Worm (Caenorhabditis elegans) whole organism, L4 larva: ENCODE data around the gene W02B12.13.

ENCODE experiments used
- D1046.2 ChIP-seq: fragments of 200-800 bp; sonication (Bioruptor generic); IDR thresholded peaks from 2 replicates; pipeline ENCODE4 v1.3.6; 2022; ENCODE audit warnings: missing genetic modification characterization, missing compliant biosample characterization
- F10B5.3 ChIP-seq: sonication (generic microtip); optimal IDR thresholded peaks from 2 replicates; lab custom pipeline; 2016; ENCODE audit warnings: mild to moderate bottlenecking, missing genetic modification characterization, missing compliant biosample characterization
- F37D6.2 ChIP-seq: sonication (generic microtip); optimal IDR thresholded peaks from 2 replicates; lab custom pipeline; 2016; ENCODE audit warnings: mild to moderate bottlenecking, missing genetic modification characterization, missing compliant biosample characterization
- T20F7.1 ChIP-seq: fragments of 200-800 bp; sonication (Bioruptor generic); optimal IDR thresholded peaks from 2 replicates; lab custom pipeline; 2018; ENCODE audit warnings: mild to moderate bottlenecking, missing genetic modification characterization, missing compliant biosample characterization
- T26A8.4 ChIP-seq: fragments of 200-800 bp; sonication (Bioruptor generic); IDR thresholded peaks from 2 replicates; pipeline ENCODE4 v1.3.6; 2022; ENCODE audit warnings: missing genetic modification characterization, missing compliant biosample characterization
- Y5F2A.4 ChIP-seq: fragments of 200-800 bp; sonication (Bioruptor generic); optimal IDR thresholded peaks from 2 replicates; lab custom pipeline; 2018; ENCODE audit warnings: mild to moderate bottlenecking, missing genetic modification characterization, missing compliant biosample characterization
- aha-1 ChIP-seq: fragments of 150-350 bp; peaks from one replicate; lab custom pipeline; 2014; ENCODE audit warnings: missing biosample characterization, missing genetic modification characterization
- aly-2 ChIP-seq: sonication (generic microtip); optimal IDR thresholded peaks from 2 replicates; lab custom pipeline; 2018; ENCODE audit warnings: missing biosample characterization, missing genetic modification characterization
- ama-1 ChIP-seq: fragments of 150-350 bp; optimal IDR thresholded peaks from 2 replicates; lab custom pipeline; 2014; ENCODE audit warnings: inconsistent platforms, mixed read lengths
- arid-1 ChIP-seq: fragments of 200-800 bp; sonication (Bioruptor generic); conservative IDR thresholded peaks from 2 replicates; pipeline ENCODE4 v1.3.6; 2022; ENCODE audit warnings: missing genetic modification reagents, missing genetic modification characterization, missing compliant biosample characterization
- attf-4 ChIP-seq: sonication (generic microtip); optimal IDR thresholded peaks from 3 replicates; lab custom pipeline; 2017; ENCODE audit warnings: missing biosample characterization, missing genetic modification characterization
- ceh-20 ChIP-seq: fragments of 200-800 bp; sonication (Bioruptor generic); IDR thresholded peaks from 2 replicates; pipeline ENCODE4 v1.3.6; 2022; ENCODE audit warnings: missing genetic modification reagents, missing genetic modification characterization, missing compliant biosample characterization
- ceh-28 ChIP-seq: fragments of 150-350 bp; optimal IDR thresholded peaks from 2 replicates; lab custom pipeline; 2014; ENCODE audit warnings: missing biosample characterization, missing genetic modification reagents, missing genetic modification characterization
- ceh-62 ChIP-seq: sonication (generic microtip); optimal IDR thresholded peaks from 2 replicates; lab custom pipeline; 2017; ENCODE audit warnings: missing biosample characterization, missing genetic modification characterization
- ctbp-1 ChIP-seq: fragments of 200-800 bp; sonication (Bioruptor generic); IDR thresholded peaks from 2 replicates; pipeline ENCODE4 v1.3.6; 2022; ENCODE audit warnings: missing genetic modification reagents, missing genetic modification characterization, missing compliant biosample characterization
- daf-16 ChIP-seq, 3 experiments: sonication (generic microtip); optimal IDR thresholded peaks; 2 replicates each; lab custom pipeline; 2016 to 2017; ENCODE audit warnings: missing genetic modification characterization in 3 of 3, missing genetic modification reagents in 3 of 3, mild to moderate bottlenecking in 2 of 3, missing compliant biosample characterization in 2 of 3, missing biosample characterization in 1 of 3, moderate library complexity in 1 of 3
- dpl-1 ChIP-seq: fragments of 150-350 bp; optimal IDR thresholded peaks from 2 replicates; lab custom pipeline; 2014; ENCODE audit warnings: missing biosample characterization, missing genetic modification reagents, missing genetic modification characterization
- dve-1 ChIP-seq: sonication (generic microtip); optimal IDR thresholded peaks from 2 replicates; lab custom pipeline; 2017; ENCODE audit warnings: antibody characterized with exemption, mild to moderate bottlenecking, missing genetic modification characterization, missing compliant biosample characterization; ENCODE audit not compliant: insufficient read depth
- egl-43 ChIP-seq: fragments of 200-800 bp; sonication (Bioruptor generic); IDR thresholded peaks from 2 replicates; pipeline ENCODE4 v1.3.6; 2022; ENCODE audit warnings: missing genetic modification reagents, missing genetic modification characterization, missing compliant biosample characterization
- fkh-10 ChIP-seq: fragments of 150-350 bp; optimal IDR thresholded peaks from 2 replicates; lab custom pipeline; 2014; ENCODE audit warnings: missing biosample characterization, missing genetic modification reagents, missing genetic modification characterization
- hlh-11 ChIP-seq: fragments of 200-800 bp; sonication (Bioruptor generic); optimal IDR thresholded peaks from 2 replicates; lab custom pipeline; 2018; ENCODE audit warnings: mild to moderate bottlenecking, missing genetic modification characterization, missing compliant biosample characterization
- lim-7 ChIP-seq: fragments of 200-800 bp; sonication (Bioruptor generic); IDR thresholded peaks from 2 replicates; pipeline ENCODE4 v1.3.6; 2022; ENCODE audit warnings: missing genetic modification characterization, missing compliant biosample characterization
- lin-38 ChIP-seq: fragments of 200-800 bp; sonication (Bioruptor generic); IDR thresholded peaks from 2 replicates; pipeline ENCODE4 v1.3.6; 2022; ENCODE audit warnings: missing genetic modification reagents, missing genetic modification characterization, missing compliant biosample characterization
- lsy-2 ChIP-seq, 2 experiments: fragments of 150-350 bp in 1 of 2; sonication (generic microtip) in 1 of 2; optimal IDR thresholded peaks; 2 replicates each; lab custom pipeline; 2014 to 2017; ENCODE audit warnings: missing biosample characterization in 2 of 2, missing genetic modification characterization in 2 of 2
- madf-5 ChIP-seq, 2 experiments: fragments of 200-800 bp; sonication (Bioruptor generic); IDR thresholded peaks; 2 replicates each; pipeline ENCODE4 v1.3.6; 2022; ENCODE audit warnings: missing compliant biosample characterization in 2 of 2, missing genetic modification characterization in 2 of 2
- mxl-2 ChIP-seq: fragments of 200-800 bp; sonication (Bioruptor generic); conservative IDR thresholded peaks from 2 replicates; pipeline ENCODE4 v1.3.6; 2022; ENCODE audit warnings: missing genetic modification reagents, missing genetic modification characterization, missing compliant biosample characterization
- mxl-3 ChIP-seq: fragments of 200-800 bp; sonication (Bioruptor generic); optimal IDR thresholded peaks from 2 replicates; lab custom pipeline; 2018; ENCODE audit warnings: mild to moderate bottlenecking, missing genetic modification characterization, missing compliant biosample characterization
- nhr-102 ChIP-seq: sonication (generic microtip); optimal IDR thresholded peaks from 2 replicates; lab custom pipeline; 2016; ENCODE audit warnings: mild to moderate bottlenecking, missing genetic modification characterization, moderate library complexity, missing compliant biosample characterization
- nhr-41 ChIP-seq: fragments of 200-800 bp; sonication (Bioruptor generic); IDR thresholded peaks from 2 replicates; pipeline ENCODE4 v1.3.6; 2022; ENCODE audit warnings: missing genetic modification reagents, missing genetic modification characterization, missing compliant biosample characterization
- nhr-48 ChIP-seq: sonication (generic microtip); optimal IDR thresholded peaks from 2 replicates; lab custom pipeline; 2016; ENCODE audit warnings: mild to moderate bottlenecking, missing genetic modification characterization, missing compliant biosample characterization
- nhr-6 ChIP-seq: fragments of 150-350 bp; optimal IDR thresholded peaks from 2 replicates; lab custom pipeline; 2014; ENCODE audit warnings: missing biosample characterization, missing genetic modification characterization
- php-3 ChIP-seq: fragments of 200-800 bp; sonication (Bioruptor generic); IDR thresholded peaks from 2 replicates; pipeline ENCODE4 v1.3.6; 2022; ENCODE audit warnings: missing genetic modification reagents, missing genetic modification characterization, missing compliant biosample characterization
- rbr-2 ChIP-seq: sonication (generic microtip); optimal IDR thresholded peaks from 2 replicates; lab custom pipeline; 2016; ENCODE audit warnings: missing genotype, missing genetic modification characterization, missing compliant biosample characterization
- skn-1 ChIP-seq: fragments of 150-350 bp; optimal IDR thresholded peaks from 2 replicates; lab custom pipeline; 2014; ENCODE audit warnings: missing biosample characterization, missing genetic modification characterization
- snpc-1.2 ChIP-seq: fragments of 200-800 bp; sonication (Bioruptor generic); IDR thresholded peaks from 2 replicates; pipeline ENCODE4 v1.3.6; 2022; ENCODE audit warnings: missing genetic modification reagents, missing genetic modification characterization, missing compliant biosample characterization
- spr-1 ChIP-seq: sonication (generic microtip); optimal IDR thresholded peaks from 2 replicates; lab custom pipeline; 2016; ENCODE audit warnings: mild to moderate bottlenecking, missing genetic modification characterization, missing compliant biosample characterization
- unc-39 ChIP-seq: sonication (generic microtip); optimal IDR thresholded peaks from 2 replicates; lab custom pipeline; 2017; ENCODE audit warnings: missing biosample characterization, missing genetic modification characterization
- unc-62 ChIP-seq, 3 experiments: fragments of 150-350 bp in 1 of 3; sonication (generic microtip); optimal IDR thresholded peaks in 2 of 3; peaks in 1 of 3; 1 replicate in 1 of 3; 2 replicates in 2 of 3; lab custom pipeline; 2014 to 2017; ENCODE audit warnings: missing biosample characterization in 3 of 3, missing genetic modification characterization in 3 of 3, missing genetic modification reagents in 3 of 3, missing genotype in 1 of 3
- zag-1 ChIP-seq: fragments of 150-350 bp; optimal IDR thresholded peaks from 2 replicates; lab custom pipeline; 2014; ENCODE audit warnings: missing biosample characterization, missing genetic modification characterization
- zfp-2 ChIP-seq: sonication (generic microtip); optimal IDR thresholded peaks from 2 replicates; lab custom pipeline; 2016; ENCODE audit warnings: mild to moderate bottlenecking, missing genetic modification characterization, missing compliant biosample characterization
- zip-2 ChIP-seq: fragments of 150-350 bp; optimal IDR thresholded peaks from 2 replicates; lab custom pipeline; 2014; ENCODE audit warnings: missing biosample characterization, missing genetic modification characterization
- ztf-11 ChIP-seq: fragments of 150-350 bp; optimal IDR thresholded peaks from 2 replicates; lab custom pipeline; 2014; ENCODE audit warnings: missing biosample characterization, missing genetic modification characterization

The W02B12.13 gene

DNA sequence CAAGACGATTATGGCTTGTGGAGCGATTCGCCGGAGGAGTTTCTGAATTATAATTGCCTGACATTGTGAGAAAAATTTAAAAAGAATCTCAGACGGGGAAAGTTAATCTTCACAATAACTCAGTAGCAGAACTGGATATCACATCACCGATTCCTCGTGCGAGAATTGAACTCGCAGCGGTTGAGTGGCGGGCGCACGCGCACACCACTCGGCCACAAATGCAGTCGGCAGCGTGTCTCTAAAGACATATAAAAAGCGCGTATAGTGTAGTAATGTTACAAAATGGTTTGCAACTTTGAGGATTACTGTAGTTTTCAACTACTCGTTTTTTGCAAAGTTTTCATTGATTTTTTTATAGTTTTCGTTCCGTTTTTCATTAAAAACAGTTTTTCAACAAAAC, 39.5 kb downstream of the W02B12.13 start (continued):
- peak in 1 of 2 experiments; percentile 87 for TF ChIP-seq lsy-2 (tag; optimal IDR thresholded peaks at IDR 0.05; lab: Kevin White, UChicago)
- TF ChIP-seq arid-1 (GFP tag; lab: Robert Waterston, UW) = peak; percentile 97
- TF ChIP-seq skn-1 (tag; lab: Kevin White, UChicago) = no peak
- peak; percentile 89 for TF ChIP-seq spr-1 (tag; lab: Kevin White, UChicago)
- TF ChIP-seq lim-7 (GFP tag; lab: Robert Waterston, UW) = peak; percentile 100
- peak; percentile 46 for TF ChIP-seq dpl-1 (GFP tag; lab: Kevin White, UChicago)
- no peak for TF ChIP-seq T20F7.1 (GFP tag; lab: Kevin White, UChicago)
- TF ChIP-seq daf-16 (GFP tag; optimal IDR thresholded peaks at IDR 0.05; lab: Kevin White, UChicago) = peak; percentile 61 to 91
- peak; percentile 68 for TF ChIP-seq daf-16 (tag; optimal IDR thresholded peaks at IDR 0.05; lab: Kevin White, UChicago)
- peak; percentile 95 for TF ChIP-seq nhr-41 (GFP tag; lab: Robert Waterston, UW)
- peak; percentile 70 for TF ChIP-seq zfp-2 (tag; lab: Kevin White, UChicago)
- peak; percentile 77 for TF ChIP-seq F10B5.3

DNA sequence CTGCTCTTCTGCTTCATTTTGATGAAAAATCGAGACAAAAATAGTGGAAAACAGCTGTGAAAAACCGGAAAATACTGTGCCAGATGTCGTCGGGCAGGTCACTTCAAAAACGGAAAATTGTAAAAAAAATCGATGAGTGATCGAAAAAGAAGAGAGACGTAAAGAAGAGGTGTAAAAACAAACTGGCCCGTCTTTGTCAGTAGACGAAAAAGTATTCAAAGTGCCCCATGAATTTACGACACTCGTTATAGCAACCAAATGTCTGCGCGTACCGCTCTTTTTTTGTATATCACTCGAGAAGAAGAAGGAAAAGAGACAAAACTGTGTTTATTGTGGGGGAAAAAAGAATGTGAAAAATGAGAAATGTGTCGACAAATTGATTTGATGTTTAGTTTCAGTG, 40.1 kb downstream of the W02B12.13 start, which contains the start of gene twk-5:
Gene twk-5, minus strand, starts transcription at position 101 of the 400 bp plus-strand sequence.
- TF ChIP-seq ama-1 (lab: Kevin White, UChicago) = peak; percentile 73
- no peak for TF ChIP-seq dpl-1 (GFP tag; lab: Kevin White, UChicago)

DNA sequence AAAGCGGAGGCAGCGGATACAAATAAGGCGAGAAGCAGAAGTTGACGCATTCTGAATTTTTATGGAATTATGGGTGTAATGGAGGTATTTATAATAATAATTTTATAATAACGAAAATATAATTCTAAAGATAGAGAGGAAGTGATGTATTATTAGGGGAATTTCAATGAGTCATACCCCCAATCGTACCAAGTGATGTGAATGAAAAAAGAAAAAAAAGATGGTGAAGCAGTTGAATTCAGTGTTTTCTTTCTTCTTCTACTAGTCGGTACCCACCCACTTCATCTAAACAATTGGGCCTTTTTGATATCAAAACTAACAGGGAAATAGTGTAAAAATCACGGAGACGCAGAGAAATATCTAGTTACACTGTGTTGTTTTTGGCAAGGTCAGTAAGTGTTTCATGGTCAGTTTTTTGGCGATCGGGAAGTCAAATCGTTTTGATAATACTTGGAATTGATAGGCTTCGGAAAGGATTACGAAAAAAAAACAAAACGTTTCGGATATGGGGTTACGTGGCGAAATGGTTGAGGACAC, 41.7 kb downstream of the W02B12.13 start, which contains the start of gene ttr-18:
Gene ttr-18, minus strand, starts transcription at position 51 of the 537 bp plus-strand sequence.
- TF ChIP-seq nhr-6 (tag; lab: Kevin White, UChicago) (no peak), unc-39 (tag; lab: Kevin White, UChicago) (no peak), dve-1 (tag; lab: Kevin White, UChicago) (peak; percentile 12)

ce11 chrII:11487999-11488398, 42.9 kb downstream of the W02B12.13 start, which contains the start of gene B0334.13:
Gene B0334.13 (plus strand): TSS chrII:11488299.
- TF ChIP-seq ama-1 (lab: Kevin White, UChicago) (no peak), mxl-2 (GFP tag; lab: Robert Waterston, UW) (no peak), ceh-20 (no peak), unc-62 (GFP tag; optimal IDR thresholded peaks at IDR 0.05 in 1 of 2; lab: Kevin White, UChicago) (peak in 1 of 2 experiments; percentile 21), unc-62 (tag; optimal IDR thresholded peaks at IDR 0.05; lab: Kevin White, UChicago) (no peak)

- no peak for TF ChIP-seq attf-4 (tag; lab: Kevin White, UChicago)
- TF ChIP-seq daf-16 (GFP tag; optimal IDR thresholded peaks at IDR 0.05; lab: Kevin White, UChicago) = no peak
- peak; percentile 19 for TF ChIP-seq daf-16 (tag; optimal IDR thresholded peaks at IDR 0.05; lab: Kevin White, UChicago)
- no peak for TF ChIP-seq zag-1 (tag; lab: Kevin White, UChicago)
- TF ChIP-seq ceh-20 = no peak
- no peak for TF ChIP-seq Y5F2A.4
- no peak for TF ChIP-seq php-3 (GFP tag; lab: Robert Waterston, UW)
- no peak for TF ChIP-seq snpc-1.2 (GFP tag; lab: Robert Waterston, UW)
- TF ChIP-seq nhr-41 (GFP tag; lab: Robert Waterston, UW) = no peak
- no peak for TF ChIP-seq F37D6.2 (tag; lab: Kevin White, UChicago)
- TF ChIP-seq aha-1 = peak; percentile 59
- no peak for TF ChIP-seq egl-43 (GFP tag; lab: Robert Waterston, UW)
- peak; percentile 57 for TF ChIP-seq hlh-11
- no peak for TF ChIP-seq D1046.2
- no peak for TF ChIP-seq T26A8.4 (GFP tag; lab: Robert Waterston, UW)
- TF ChIP-seq aly-2 = no peak
- no peak for TF ChIP-seq ztf-11
- TF ChIP-seq nhr-102 (tag; lab: Kevin White, UChicago) = peak; percentile 28
- no peak for TF ChIP-seq ceh-62 (tag; lab: Kevin White, UChicago)
- no peak for TF ChIP-seq madf-5 (GFP tag; IDR thresholded peaks at IDR 0.05; lab: Robert Waterston, UW)
- no peak for TF ChIP-seq fkh-10 (GFP tag; lab: Kevin White, UChicago)
- TF ChIP-seq ctbp-1 (GFP tag; lab: Robert Waterston, UW) = no peak
- TF ChIP-seq zip-2 = no peak
- no peak for TF ChIP-seq ama-1 (lab: Kevin White, UChicago)
- peak; percentile 48 for TF ChIP-seq nhr-48 (tag; lab: Kevin White, UChicago)
- no peak for TF ChIP-seq lin-38 (GFP tag; lab: Robert Waterston, UW)
- TF ChIP-seq ceh-28 (tag; lab: Kevin White, UChicago) = no peak
- TF ChIP-seq rbr-2 (tag; lab: Kevin White, UChicago) = no peak
- TF ChIP-seq lsy-2 (tag; optimal IDR thresholded peaks at IDR 0.05; lab: Kevin White, UChicago) = peak in 1 of 2 experiments; percentile 56
- no peak for TF ChIP-seq mxl-3 (GFP tag; lab: Kevin White, UChicago)
Measured at ce11 chrII:11492843-11493242, 47.8 kb downstream of the W02B12.13 start, which contains the start of gene hacl-1. Gene hacl-1 (minus strand): TSS chrII:11492963.
